Worm (Caenorhabditis elegans): Measurements from ENCODE around the gene C49A9.4.

C49A9.4 gene

DNA sequence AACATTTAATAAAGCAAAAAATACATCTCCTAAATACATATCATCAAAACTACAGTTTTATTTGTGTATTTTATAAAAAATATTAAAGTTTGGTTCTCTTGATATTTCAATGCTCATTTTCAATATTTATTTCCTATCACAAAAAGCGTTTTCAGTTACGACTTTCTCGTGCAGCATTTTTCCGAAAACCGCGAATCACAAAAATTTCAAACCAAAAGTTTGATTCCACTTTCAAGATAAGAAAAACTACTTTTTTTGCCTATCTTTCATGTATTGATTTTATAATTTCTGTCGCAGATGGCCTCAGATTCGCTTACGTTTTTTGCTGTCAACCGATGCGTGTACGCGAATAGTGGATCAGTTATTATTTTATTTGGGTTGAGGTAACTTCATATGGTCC, at the start of gene C49A9.4:
TSS of gene C49A9.4 (plus strand) at position 265 of the 400 bp plus-strand sequence.
- no peak for TF ChIP-seq unc-62 (GFP tag; optimal IDR thresholded peaks at IDR 0.05)

DNA sequence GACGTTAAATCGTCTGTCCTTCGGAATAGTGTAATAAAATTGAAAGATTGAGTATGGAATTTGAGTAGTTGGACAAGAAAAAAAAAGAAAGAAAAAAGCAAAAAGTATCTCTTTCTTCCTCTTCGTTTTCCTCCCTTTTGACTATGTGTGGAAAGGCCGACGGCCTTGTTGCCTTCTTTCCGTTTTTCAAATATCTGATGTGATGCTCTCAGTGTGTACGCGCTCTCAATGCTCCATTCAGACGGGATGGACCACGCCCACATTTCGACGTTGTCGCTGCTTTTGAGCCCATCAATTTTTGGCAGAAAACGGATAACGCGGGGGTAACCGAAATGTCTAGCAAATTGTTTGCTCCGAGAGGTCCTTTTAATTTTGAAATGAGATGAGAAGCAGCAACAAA, 46.5 kb upstream of the C49A9.4 start:
- TF ChIP-seq unc-62 (GFP tag; optimal IDR thresholded peaks at IDR 0.05): no peak

DNA sequence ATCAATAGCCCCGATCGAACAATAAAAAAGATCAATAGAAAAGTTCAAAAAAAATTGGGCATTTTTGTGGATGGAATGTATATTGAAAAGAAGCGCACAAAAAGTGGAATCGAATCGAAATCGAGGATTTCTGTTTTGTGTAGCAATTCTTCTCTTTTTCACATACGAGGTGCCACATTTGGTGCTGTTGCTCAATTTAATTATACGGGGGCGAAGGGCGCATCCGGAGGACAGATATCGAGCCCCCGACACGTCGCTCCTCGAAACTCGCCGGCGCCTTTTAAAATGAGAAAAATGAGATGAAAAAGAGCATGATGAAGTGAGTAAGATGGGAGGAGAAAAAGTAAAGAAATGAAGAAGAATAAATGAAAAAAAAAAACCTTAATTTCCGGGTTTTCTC, 42.1 kb upstream of the C49A9.4 start:
- TF ChIP-seq unc-62 (GFP tag; optimal IDR thresholded peaks at IDR 0.05): no peak

DNA sequence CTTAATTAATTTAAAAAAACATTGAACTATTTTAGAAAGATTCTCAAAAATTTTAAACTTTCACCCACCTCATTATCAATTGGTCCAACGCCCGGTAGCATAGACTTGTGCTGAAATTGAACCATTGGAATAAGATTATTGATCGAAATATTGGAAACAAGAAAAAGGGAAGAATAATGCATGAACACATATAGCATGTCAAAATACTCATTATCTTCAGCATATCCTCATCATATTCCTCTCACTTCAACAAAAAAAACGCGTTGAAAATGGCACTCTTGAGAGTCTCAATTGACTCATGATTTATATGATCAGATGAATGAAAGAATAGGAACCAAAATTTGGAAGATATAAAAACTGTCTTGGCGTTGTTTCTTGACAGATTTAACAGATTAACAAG, 35.7 kb upstream of the C49A9.4 start, which contains the start of gene unc-77:
TSS of gene unc-77 (minus strand) at position 101 of the 400 bp plus-strand sequence.
- TF ChIP-seq unc-62 (GFP tag; optimal IDR thresholded peaks at IDR 0.05): no peak

DNA sequence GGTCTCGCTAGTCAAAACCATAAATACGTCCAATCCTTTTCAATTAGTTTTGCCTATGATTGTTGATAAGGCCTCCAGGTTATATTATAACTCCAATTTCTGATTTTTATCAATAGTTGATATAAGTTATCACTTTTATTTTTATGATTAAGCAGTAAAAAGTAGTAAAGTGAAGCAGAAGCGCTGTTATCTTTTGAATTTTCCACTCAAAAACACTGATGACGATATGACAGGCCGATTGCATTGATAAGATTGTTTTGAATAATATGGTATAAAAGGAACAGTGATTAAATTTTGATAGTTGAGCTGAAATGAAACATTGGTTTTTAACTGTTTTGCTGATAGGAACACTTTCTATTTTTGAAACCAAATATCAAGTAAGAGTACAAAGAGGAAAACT, 33.9 kb upstream of the C49A9.4 start, which contains the start of gene asp-9:
TSS of gene asp-9 (plus strand) at position 312 of the 400 bp plus-strand sequence.
- no peak for TF ChIP-seq unc-62 (GFP tag; optimal IDR thresholded peaks at IDR 0.05)

DNA sequence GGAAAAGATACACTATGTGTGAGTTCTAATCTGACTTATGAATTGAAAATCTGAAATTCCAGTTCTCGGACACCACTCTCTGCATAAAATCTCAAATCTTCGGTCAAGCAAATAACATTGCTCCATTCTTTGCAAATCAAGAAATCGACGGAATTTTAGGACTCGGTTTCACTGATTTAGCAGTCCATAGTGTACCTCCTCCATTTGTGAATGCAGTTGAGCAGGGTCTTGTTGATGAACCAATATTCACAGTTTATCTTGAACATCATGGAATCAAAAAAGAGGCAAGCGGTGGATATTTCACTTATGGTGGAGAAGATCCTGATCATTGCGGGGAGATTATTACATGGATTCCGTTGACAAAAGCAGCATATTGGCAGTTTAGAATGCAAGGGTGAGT, 32.3 kb upstream of the C49A9.4 start:
- TF ChIP-seq unc-62 (GFP tag; optimal IDR thresholded peaks at IDR 0.05): no peak

DNA sequence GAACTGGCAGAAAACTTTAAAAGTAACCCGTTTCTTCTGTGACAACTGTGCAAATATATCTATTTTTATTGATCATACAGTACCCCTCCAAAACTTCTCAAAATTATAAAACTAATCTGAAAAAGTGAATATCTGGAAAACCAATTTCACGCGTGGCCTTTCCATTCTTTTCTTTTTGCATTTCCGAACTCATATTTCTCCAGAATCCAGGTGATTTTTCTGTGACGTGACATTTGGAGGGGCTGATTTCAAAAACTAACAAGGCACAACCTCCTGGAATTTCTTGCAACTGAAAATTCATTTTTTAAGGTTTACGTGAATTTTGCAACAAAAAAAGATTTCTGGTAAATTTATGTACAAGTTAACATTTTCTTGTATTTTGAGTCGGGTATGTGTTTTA, 19.2 kb upstream of the C49A9.4 start:
- TF ChIP-seq unc-62 (GFP tag; optimal IDR thresholded peaks at IDR 0.05): no peak

DNA sequence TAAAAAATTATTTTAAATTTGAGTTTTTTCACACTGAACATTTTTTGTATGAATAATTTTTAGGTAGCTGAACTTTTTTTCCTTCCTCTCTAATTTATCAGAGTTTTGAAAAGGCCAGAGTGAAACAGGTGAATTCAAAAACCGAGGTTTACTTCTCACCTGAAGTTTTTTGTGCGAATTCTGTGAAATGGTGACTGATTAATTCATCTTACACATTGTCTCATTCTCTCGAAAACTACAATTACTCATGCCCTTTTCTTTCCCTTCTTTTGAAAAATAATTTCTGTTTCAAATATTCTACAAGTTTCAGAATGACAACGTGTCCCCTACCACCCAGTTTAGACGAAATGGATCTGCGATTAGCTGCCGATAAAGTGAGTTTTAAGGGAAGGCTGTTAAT, 17.7 kb upstream of the C49A9.4 start, which contains the start of gene tkr-2:
TSS of gene tkr-2 (plus strand) at position 301 of the 400 bp plus-strand sequence.
- TF ChIP-seq unc-62 (GFP tag; optimal IDR thresholded peaks at IDR 0.05): no peak

DNA sequence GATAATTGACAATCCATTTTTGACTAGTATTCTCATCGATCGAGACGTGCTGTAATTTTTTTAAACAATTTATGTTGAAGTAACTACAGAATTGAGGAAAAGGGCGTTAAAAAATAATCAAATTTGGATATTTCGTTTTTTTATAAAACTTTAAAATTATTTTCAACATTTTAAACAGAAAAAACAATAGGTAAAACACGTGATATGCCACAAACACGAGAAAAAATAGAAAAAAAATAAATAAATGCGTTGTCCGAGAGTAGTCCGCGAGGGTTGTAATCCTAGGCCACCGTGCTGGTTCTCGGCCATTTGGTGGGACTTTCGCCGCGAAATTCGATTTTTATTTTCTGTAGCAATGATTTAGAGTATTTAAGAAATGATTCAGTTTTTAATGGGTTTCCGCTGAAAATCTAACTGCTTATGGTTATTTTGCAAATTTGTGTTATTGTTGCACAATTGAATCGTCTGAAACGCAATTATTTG, 13.2 kb upstream of the C49A9.4 start, which contains the start of gene C49A9.10:
TSS of gene C49A9.10 (minus strand) at position 51 of the 483 bp plus-strand sequence.
- no peak for TF ChIP-seq unc-62 (GFP tag; optimal IDR thresholded peaks at IDR 0.05)

DNA sequence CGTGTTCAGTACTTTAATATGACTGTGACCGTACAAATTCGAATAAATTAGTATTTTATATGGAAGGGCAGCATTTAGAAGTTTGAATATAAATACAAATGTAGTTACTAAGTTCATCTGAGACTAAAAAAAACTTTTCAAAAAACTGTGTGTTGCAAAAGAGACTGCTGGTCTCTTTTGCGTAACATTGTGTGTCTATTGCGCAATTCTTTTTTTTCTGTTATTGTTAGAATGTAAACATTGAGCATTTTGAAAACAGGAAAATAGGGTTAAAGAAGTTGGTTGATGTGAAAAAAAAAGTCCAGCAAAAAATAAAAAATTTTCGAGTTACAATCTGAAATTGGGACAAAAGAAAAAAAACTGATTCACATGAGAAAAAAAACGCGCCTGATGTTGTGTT, 10.2 kb upstream of the C49A9.4 start:
- no peak for TF ChIP-seq unc-62 (GFP tag; optimal IDR thresholded peaks at IDR 0.05)

DNA sequence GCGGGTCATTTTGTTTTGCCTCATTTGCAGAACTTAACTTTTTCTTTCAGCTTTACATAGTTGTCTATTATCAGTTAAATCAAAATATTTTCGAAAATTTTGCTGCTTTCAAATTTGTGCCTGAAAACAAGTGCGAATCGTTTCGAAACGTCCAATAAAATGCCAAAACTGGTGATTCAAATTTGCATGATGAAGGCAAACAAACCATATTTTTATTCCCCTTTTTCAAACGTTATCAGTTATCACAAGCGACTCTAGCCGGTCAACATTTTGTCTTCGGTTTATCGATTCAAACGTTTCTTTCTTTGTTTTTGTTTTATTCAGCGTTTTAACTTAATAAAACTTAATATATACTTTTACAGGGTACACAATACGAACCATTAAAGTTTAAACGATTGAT, 8.9 kb upstream of the C49A9.4 start, which contains the start of the genes ugt-24 and C49A9.6:
TSS of gene ugt-24 (minus strand) at position 147 of the 400 bp plus-strand sequence.
TSS of gene C49A9.6 (plus strand) at position 363 of the 400 bp plus-strand sequence.
- TF ChIP-seq unc-62 (GFP tag; optimal IDR thresholded peaks at IDR 0.05): no peak

DNA sequence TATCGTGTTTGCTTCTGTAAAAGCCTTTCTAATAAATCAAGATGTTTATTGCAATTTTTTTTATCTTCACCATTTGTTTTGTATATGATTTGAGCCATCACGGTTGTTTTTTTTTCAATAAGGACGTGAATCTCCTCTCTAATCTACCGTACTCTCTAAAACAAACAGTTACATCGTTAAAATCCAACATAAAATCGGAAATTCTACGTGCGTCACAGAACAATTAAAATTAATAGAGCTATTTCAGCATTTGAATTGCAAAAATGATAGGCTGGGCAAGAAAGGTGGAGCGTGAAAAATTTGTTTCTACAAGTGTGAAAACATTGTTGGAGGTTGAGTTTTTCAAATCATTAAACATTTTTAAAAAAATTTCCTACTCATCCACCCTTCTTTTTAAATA, 6.1 kb upstream of the C49A9.4 start, which contains the start of gene C49A9.5:
TSS of gene C49A9.5 (plus strand) at position 271 of the 400 bp plus-strand sequence.
- TF ChIP-seq unc-62 (GFP tag; optimal IDR thresholded peaks at IDR 0.05): no peak

DNA sequence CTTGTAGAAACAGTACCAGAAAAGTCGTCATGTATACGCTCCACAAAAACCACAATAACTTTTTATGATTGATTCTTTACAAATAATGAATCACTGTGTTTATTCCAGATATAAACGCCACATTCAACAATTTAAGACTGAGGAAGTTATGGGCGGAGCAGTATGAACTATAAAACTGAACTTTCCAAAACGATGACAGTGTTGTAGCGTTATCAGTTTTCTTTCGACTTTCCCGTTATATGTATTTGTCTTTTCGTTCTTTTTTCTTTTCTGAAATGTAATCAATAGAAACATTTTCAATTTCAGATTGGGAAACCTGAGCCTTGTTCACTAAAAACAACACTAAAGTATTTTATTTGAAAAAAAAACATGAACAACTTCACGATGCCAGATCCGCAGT, 2.4 kb upstream of the C49A9.4 start, which contains the start of gene C49A9.9:
TSS of gene C49A9.9 (plus strand) at position 307 of the 400 bp plus-strand sequence.
- TF ChIP-seq unc-62 (GFP tag; optimal IDR thresholded peaks at IDR 0.05): no peak

DNA sequence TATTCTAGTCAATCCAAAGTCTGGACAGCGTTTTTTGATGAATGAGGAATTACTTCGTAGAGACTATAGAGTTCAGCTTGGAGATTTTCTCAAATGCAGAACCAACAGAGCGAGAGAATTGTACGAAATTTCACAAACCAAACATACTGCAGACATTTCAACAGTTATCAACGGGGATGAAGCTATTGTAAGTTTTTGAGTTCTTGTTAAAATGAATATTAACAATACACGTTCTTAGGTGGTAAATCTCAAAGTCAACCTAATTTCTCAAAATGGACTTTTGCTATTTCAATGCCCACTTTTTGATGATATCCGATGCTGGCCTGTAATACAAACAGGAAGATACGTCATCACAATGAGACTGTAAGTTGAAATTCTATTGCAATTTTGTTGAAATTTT, 2.0 kb upstream of the C49A9.4 start:
- no peak for TF ChIP-seq unc-62 (GFP tag; optimal IDR thresholded peaks at IDR 0.05)

DNA sequence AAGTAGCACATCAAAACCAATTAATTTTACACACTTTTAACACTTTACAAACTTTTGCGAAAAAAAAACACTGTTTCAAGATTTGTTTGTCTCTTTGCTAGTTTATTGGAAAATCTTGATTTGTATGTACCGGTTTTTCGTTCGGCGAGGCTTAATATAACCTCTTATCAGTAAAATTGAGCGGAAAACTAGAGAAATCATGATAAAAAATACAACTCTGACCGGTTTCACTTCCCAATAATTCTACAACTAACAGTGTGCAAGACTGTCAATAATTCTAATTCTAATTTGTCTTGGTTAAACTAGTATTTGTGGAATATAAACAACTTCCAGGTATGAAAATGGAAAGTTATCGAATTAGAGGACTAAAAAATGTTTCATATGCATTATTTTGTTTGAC, 2.4 kb downstream of the C49A9.4 start, which contains the start of gene C49A9.3:
TSS of gene C49A9.3 (plus strand) at position 212 of the 400 bp plus-strand sequence.
- TF ChIP-seq unc-62 (GFP tag; optimal IDR thresholded peaks at IDR 0.05): no peak

DNA sequence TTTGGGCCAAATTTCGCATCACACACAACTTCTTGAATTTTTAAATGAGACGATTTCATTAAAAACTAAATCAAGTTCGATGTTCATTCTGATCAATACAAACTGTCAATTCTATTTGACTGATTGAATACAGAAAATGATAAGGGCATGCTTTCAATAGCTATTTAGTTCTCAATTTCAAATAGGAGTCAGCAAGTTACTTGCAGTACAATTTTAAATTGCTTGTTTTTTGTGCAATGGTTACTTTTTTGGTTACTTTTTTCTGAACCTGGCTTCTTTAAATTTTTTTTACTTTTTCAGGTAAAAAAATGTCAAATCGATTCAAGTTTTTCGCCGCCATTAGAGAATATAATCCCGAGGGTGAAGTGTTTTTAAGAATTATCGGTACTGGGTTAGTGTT, 5.7 kb downstream of the C49A9.4 start, which contains the start of gene C49A9.2:
TSS of gene C49A9.2 (plus strand) at position 301 of the 400 bp plus-strand sequence.
- TF ChIP-seq unc-62 (GFP tag; optimal IDR thresholded peaks at IDR 0.05): no peak

DNA sequence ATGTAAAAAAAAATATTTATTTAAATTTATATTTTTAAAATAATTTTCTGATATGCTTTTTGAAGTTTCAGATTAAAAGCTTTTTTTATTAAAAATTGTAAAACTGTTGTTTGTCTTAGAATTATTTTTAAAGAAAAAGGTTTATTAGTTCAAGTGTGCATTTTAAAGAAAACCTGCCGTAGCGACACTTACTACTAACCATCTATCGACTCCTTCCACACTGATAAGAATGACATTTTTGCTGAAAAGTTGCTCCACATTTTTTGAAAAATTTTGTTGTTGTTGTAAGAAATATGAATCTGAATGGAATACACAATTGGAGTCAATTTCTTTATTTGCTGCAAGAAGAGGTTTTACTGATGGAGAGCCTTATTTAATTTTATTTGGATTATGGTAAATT, 8.5 kb downstream of the C49A9.4 start, which contains the start of gene C49A9.1:
TSS of gene C49A9.1 (plus strand) at position 217 of the 400 bp plus-strand sequence.
- TF ChIP-seq unc-62 (GFP tag; optimal IDR thresholded peaks at IDR 0.05): no peak
